Fruit fly (Drosophila melanogaster) whole organism, prepupa: ENCODE data around the gene Tbc1d22.

ENCODE experiments used
- Eip93F ChIP-seq: fragments of 200-800 bp; sonication (Bioruptor generic); optimal IDR thresholded peaks from 2 replicates; lab custom pipeline; 2016; ENCODE audit warnings: missing biosample characterization, mild to moderate bottlenecking, missing genetic modification characterization
- topi ChIP-seq: fragments of 200-800 bp; sonication (Bioruptor generic); optimal IDR thresholded peaks from 3 replicates; lab custom pipeline; 2016; ENCODE audit warnings: missing biosample characterization, missing genetic modification characterization

dm6 chr3R:21102477-21102876 is 478 bp downstream of the Tbc1d22 start:
- no peak for TF ChIP-seq topi (GFP tag; lab: Kevin White, UChicago)
- TF ChIP-seq Eip93F (GFP tag; lab: Kevin White, UChicago) = no peak
